Fruit fly (Drosophila melanogaster): ENCODE measurements around the gene Hcs.

The Hcs gene

dm6 chr3R:5485295-5485718 lies 10.6 kb downstream of the Hcs start, which contains the start of gene CG31550 (continued):
- TF ChIP-seq Hmx (GFP tag; optimal IDR thresholded peaks at IDR 0.05) (no peak), btn (GFP tag; optimal IDR thresholded peaks at IDR 0.05) (no peak), en (GFP tag; optimal IDR thresholded peaks at IDR 0.05) (no peak), Aef1 (GFP tag; IDR thresholded peaks at IDR 0.05) (peak; percentile 71), ato (GFP tag; IDR thresholded peaks at IDR 0.05; ENCODE audit: partially characterized antibody) (no peak), CG10267 (tag; optimal IDR thresholded peaks at IDR 0.05) (peak; percentile 92), bbx (GFP tag; IDR thresholded peaks at IDR 0.05; ENCODE audit: partially characterized antibody) (no peak), Sox102F (GFP tag; optimal IDR thresholded peaks at IDR 0.05) (peak; percentile 73), CG8765 (GFP tag; IDR thresholded peaks at IDR 0.05) (no peak), az2 (GFP tag; optimal IDR thresholded peaks at IDR 0.05) (peak; percentile 73), fd3F (GFP tag; optimal IDR thresholded peaks at IDR 0.05) (peak; percentile 66), lov (optimal IDR thresholded peaks at IDR 0.05) (no peak), lov (GFP tag; IDR thresholded peaks at IDR 0.05) (0 out of 3 replicates have a peak, but pooled peaks have one; percentile 20), CG6175 (GFP tag; IDR thresholded peaks at IDR 0.05) (0 out of 3 replicates have a peak, but pooled peaks have one; percentile 59), Ets65A (GFP tag) (peak; percentile 91), CG10274 (GFP tag; optimal IDR thresholded peaks at IDR 0.05) (no peak), CrebB (tag; optimal IDR thresholded peaks at IDR 0.05) (no peak), tll (GFP tag; optimal IDR thresholded peaks at IDR 0.05) (no peak), CG10979 (tag; optimal IDR thresholded peaks at IDR 0.05) (peak; percentile 62), ac (GFP tag; optimal IDR thresholded peaks at IDR 0.05) (no peak), Deaf1 (tag; optimal IDR thresholded peaks at IDR 0.05) (no peak), CG2889 (GFP tag; IDR thresholded peaks at IDR 0.05) (peak; percentile 62; the same call in 1 of the 3 replicates), CG1603 (tag; optimal IDR thresholded peaks at IDR 0.05) (no peak), toy (GFP tag; IDR thresholded peaks at IDR 0.05) (peak; percentile 44; the same call in 1 of the 2 replicates), CG2199 (GFP tag; IDR thresholded peaks at IDR 0.05) (no peak), CG4404 (GFP tag; IDR thresholded peaks at IDR 0.05) (peak; percentile 65), dmrt99B (tag; optimal IDR thresholded peaks at IDR 0.05) (no peak), CG2875 (GFP tag; optimal IDR thresholded peaks at IDR 0.05) (no peak), nmo (GFP tag; optimal IDR thresholded peaks at IDR 0.05) (peak; percentile 87), lmd (GFP tag; IDR thresholded peaks at IDR 0.05) (peak; percentile 83), CG10462 (GFP tag; optimal IDR thresholded peaks at IDR 0.05) (peak; percentile 39), CG10366 (GFP tag; IDR thresholded peaks at IDR 0.05) (peak; percentile 79), tin (GFP tag; optimal IDR thresholded peaks at IDR 0.05) (peak; percentile 77), Dek (tag; optimal IDR thresholded peaks at IDR 0.05) (peak; percentile 63), her (GFP tag; optimal IDR thresholded peaks at IDR 0.05) (no peak), ttk (GFP tag; IDR thresholded peaks at IDR 0.05) (peak; percentile 60), CG7839 (tag; optimal IDR thresholded peaks at IDR 0.05) (peak; percentile 79), odd (GFP tag; optimal IDR thresholded peaks at IDR 0.05) (no peak), sens-2 (GFP tag; IDR thresholded peaks at IDR 0.05) (no peak), CG16815 (GFP tag; optimal IDR thresholded peaks at IDR 0.05) (peak; percentile 46), Ada2b (GFP tag; IDR thresholded peaks at IDR 0.05) (peak; percentile 72), salm (tag; optimal IDR thresholded peaks at IDR 0.05) (peak; percentile 11), al (GFP tag; IDR thresholded peaks at IDR 0.05) (peak; percentile 79), CG9609 (GFP tag; optimal IDR thresholded peaks at IDR 0.05) (peak; percentile 42), Gsc (GFP tag; IDR thresholded peaks at IDR 0.05) (no peak), CG3838 (GFP tag; optimal IDR thresholded peaks at IDR 0.05) (no peak), CG11085 (GFP tag; IDR thresholded peaks at IDR 0.05) (peak; percentile 73; the same call in 1 of the 2 replicates), CG34422 (GFP tag; IDR thresholded peaks at IDR 0.05) (peak; percentile 67; the same call in 1 of the 3 replicates), HmgD (GFP tag; optimal IDR thresholded peaks at IDR 0.05) (no peak), ara (GFP tag; IDR thresholded peaks at IDR 0.05) (peak; percentile 55; the same call in 1 of the 2 replicates), danr (GFP tag; IDR thresholded peaks at IDR 0.05) (peak; percentile 27; the same call in 1 of the 2 replicates), Hr39 (optimal IDR thresholded peaks at IDR 0.05) (no peak)

All from whole organism, embryonic.